Worm (Caenorhabditis elegans): Measurements from ENCODE around the gene C16D9.1.

Gene C16D9.1

ce11 chrV:8253946-8254345, 5.2 kb upstream of the C16D9.1 start:
- TF ChIP-seq unc-55 (GFP tag; optimal IDR thresholded peaks at IDR 0.05), result no peak
- no peak for TF ChIP-seq Y55F3AM.14 (GFP tag; optimal IDR thresholded peaks at IDR 0.05)
- no peak for TF ChIP-seq lsy-2 (tag; optimal IDR thresholded peaks at IDR 0.05)
- TF ChIP-seq F13H6.1 (tag; optimal IDR thresholded peaks at IDR 0.05), result no peak
- no peak for TF ChIP-seq nhr-25 (tag; optimal IDR thresholded peaks at IDR 0.05)
- TF ChIP-seq ama-1 (optimal IDR thresholded peaks at IDR 0.05), result no peak
- TF ChIP-seq mdl-1 (tag; optimal IDR thresholded peaks at IDR 0.05), result no peak
- TF ChIP-seq C34F6.9 (tag; optimal IDR thresholded peaks at IDR 0.05), result no peak
- TF ChIP-seq zag-1 (tag; optimal IDR thresholded peaks at IDR 0.05), result no peak
- no peak for TF ChIP-seq sma-9 (GFP tag; optimal IDR thresholded peaks at IDR 0.05)
- TF ChIP-seq sma-9 (tag; optimal IDR thresholded peaks at IDR 0.05), result no peak

ce11 chrV:8254973-8255372, 4.1 kb upstream of the C16D9.1 start:
- TF ChIP-seq elt-3 (tag; optimal IDR thresholded peaks at IDR 0.05), result no peak
- TF ChIP-seq nhr-77 (tag; optimal IDR thresholded peaks at IDR 0.05), result no peak
- no peak for TF ChIP-seq ama-1 (optimal IDR thresholded peaks at IDR 0.05)

ce11 chrV:8262212-8262611, 3.1 kb downstream of the C16D9.1 start:
- no peak for TF ChIP-seq lin-11 (tag; optimal IDR thresholded peaks at IDR 0.05)
- TF ChIP-seq aly-2 (tag; optimal IDR thresholded peaks at IDR 0.05), result no peak
- TF ChIP-seq ceh-82 (tag; optimal IDR thresholded peaks at IDR 0.05), result no peak
- TF ChIP-seq snpc-4 (tag; optimal IDR thresholded peaks at IDR 0.05), result no peak
- no peak for TF ChIP-seq ZK546.5 (tag; optimal IDR thresholded peaks at IDR 0.05)
- no peak for TF ChIP-seq peb-1 (tag; optimal IDR thresholded peaks at IDR 0.05)
- no peak for TF ChIP-seq nhr-21 (tag; optimal IDR thresholded peaks at IDR 0.05)

ce11 chrV:8263466-8263865, 4.3 kb downstream of the C16D9.1 start, which contains the start of gene C16D9.8:
Gene C16D9.8, minus strand, starts transcription at chrV:8263566.
- TF ChIP-seq nhr-23 (tag; optimal IDR thresholded peaks at IDR 0.05) (no peak), nhr-21 (tag; optimal IDR thresholded peaks at IDR 0.05) (no peak), mab-5 (tag; optimal IDR thresholded peaks at IDR 0.05) (no peak), lin-39 (tag; optimal IDR thresholded peaks at IDR 0.05) (no peak), unc-55 (GFP tag; optimal IDR thresholded peaks at IDR 0.05) (no peak), F13H6.1 (tag; optimal IDR thresholded peaks at IDR 0.05) (no peak), fos-1 (tag; optimal IDR thresholded peaks at IDR 0.05) (no peak)

ce11 chrV:8263941-8264340, 4.8 kb downstream of the C16D9.1 start, which contains the start of gene C16D9.9:
Gene C16D9.9, plus strand, starts transcription at chrV:8264241.
- TF ChIP-seq blmp-1 (tag; optimal IDR thresholded peaks at IDR 0.05; ENCODE audit: insufficient read depth) (no peak), aly-2 (tag; optimal IDR thresholded peaks at IDR 0.05) (no peak), ztf-11 (tag; optimal IDR thresholded peaks at IDR 0.05) (no peak), mab-5 (tag; optimal IDR thresholded peaks at IDR 0.05) (no peak), lsy-2 (tag; optimal IDR thresholded peaks at IDR 0.05) (no peak), F13H6.1 (tag; optimal IDR thresholded peaks at IDR 0.05) (no peak), nhr-11 (tag; optimal IDR thresholded peaks at IDR 0.05) (no peak), ceh-82 (tag; optimal IDR thresholded peaks at IDR 0.05) (no peak), gmeb-1 (tag; optimal IDR thresholded peaks at IDR 0.05) (no peak), C34F6.9 (tag; optimal IDR thresholded peaks at IDR 0.05) (no peak), lin-39 (tag; optimal IDR thresholded peaks at IDR 0.05) (no peak), crh-2 (tag; optimal IDR thresholded peaks at IDR 0.05) (no peak)

- TF ChIP-seq dmd-4 (tag; optimal IDR thresholded peaks at IDR 0.05) (no peak), alr-1 (tag; optimal IDR thresholded peaks at IDR 0.05) (no peak), unc-62 (GFP tag; optimal IDR thresholded peaks at IDR 0.05) (no peak), gmeb-1 (tag; optimal IDR thresholded peaks at IDR 0.05) (no peak), lin-39 (tag; optimal IDR thresholded peaks at IDR 0.05) (no peak), unc-39 (tag; optimal IDR thresholded peaks at IDR 0.05) (no peak), zag-1 (tag; optimal IDR thresholded peaks at IDR 0.05) (no peak), skn-1 (tag; optimal IDR thresholded peaks at IDR 0.05) (no peak), nhr-10 (tag; optimal IDR thresholded peaks at IDR 0.05) (no peak), mbf-1 (tag; optimal IDR thresholded peaks at IDR 0.05) (no peak), ztf-1 (GFP tag; conservative IDR thresholded peaks at IDR 0.05) (no peak), aly-2 (tag; optimal IDR thresholded peaks at IDR 0.05) (no peak), nhr-129 (tag; optimal IDR thresholded peaks at IDR 0.05) (no peak), sma-9 (GFP tag; optimal IDR thresholded peaks at IDR 0.05) (no peak), sma-9 (tag; optimal IDR thresholded peaks at IDR 0.05) (no peak), R02D3.7 (tag; optimal IDR thresholded peaks at IDR 0.05) (no peak), ZK546.5 (tag; optimal IDR thresholded peaks at IDR 0.05) (no peak), nhr-23 (tag; optimal IDR thresholded peaks at IDR 0.05) (no peak), sem-4 (tag; optimal IDR thresholded peaks at IDR 0.05) (no peak), mdl-1 (tag; optimal IDR thresholded peaks at IDR 0.05) (no peak)
Measured at ce11 chrV:8266232-8266631, 7.1 kb downstream of the C16D9.1 start, which contains the start of gene F21F8.5. Gene F21F8.5, minus strand, starts transcription at chrV:8266332.

Data from whole organism, L2 larva.